Fruit fly (Drosophila melanogaster): ENCODE data around the gene Task6.

The Task6 gene

DNA sequence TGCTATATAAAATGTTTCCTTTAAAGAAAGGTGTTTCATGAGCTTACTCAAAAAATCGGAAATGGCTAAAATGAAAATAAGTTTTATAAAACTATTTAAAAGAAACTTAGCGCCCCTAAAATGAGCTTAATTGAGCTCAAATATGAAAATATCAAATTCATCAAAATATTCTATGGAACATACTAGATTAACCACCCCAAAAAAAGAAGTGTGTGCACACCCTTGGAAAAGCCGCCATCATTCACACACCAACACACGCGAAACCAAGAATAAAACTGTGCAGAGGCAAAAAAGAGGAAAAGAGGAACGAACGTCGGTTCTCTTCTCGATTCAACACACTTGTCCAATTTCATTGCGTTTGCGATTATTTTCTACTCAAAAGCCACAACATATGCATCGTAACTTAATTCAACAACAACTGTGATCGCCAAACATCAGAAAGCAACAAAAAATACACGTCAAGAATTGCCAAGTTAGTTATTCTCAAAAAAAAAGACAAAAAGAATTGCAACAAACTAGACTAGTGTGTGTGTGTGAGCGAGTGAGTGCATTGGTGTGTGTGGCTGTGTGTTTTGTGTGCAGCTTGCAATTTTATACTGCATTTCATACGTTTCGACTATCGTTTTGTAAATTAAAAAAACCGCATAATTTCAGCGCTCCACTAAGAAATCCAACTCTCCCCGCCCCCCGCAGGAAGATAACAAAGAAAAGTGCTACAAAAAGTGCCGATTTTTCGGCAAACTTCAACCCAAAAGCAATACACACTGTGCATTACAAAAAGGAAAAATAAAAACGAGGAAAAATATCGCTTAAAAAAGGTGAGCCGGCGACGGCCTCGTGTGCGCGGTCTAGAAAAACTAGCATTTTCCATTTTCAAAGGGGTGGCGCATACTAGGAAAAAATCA, 27.4 kb downstream of the Task6 start, which contains the start of gene rin (continued):
- no peak for TF ChIP-seq trh (GFP tag; optimal IDR thresholded peaks at IDR 0.05)
- no peak for TF ChIP-seq CG4820 (GFP tag; optimal IDR thresholded peaks at IDR 0.05)
- no peak for TF ChIP-seq Sox100B (GFP tag; optimal IDR thresholded peaks at IDR 0.05)
- no peak for TF ChIP-seq ems (GFP tag; optimal IDR thresholded peaks at IDR 0.05)
- TF ChIP-seq CG10267 (tag; optimal IDR thresholded peaks at IDR 0.05), result no peak
- TF ChIP-seq CG14965 (GFP tag; optimal IDR thresholded peaks at IDR 0.05; ENCODE audit: borderline replicate concordance), result no peak
- no peak for TF ChIP-seq CG10147 (GFP tag; optimal IDR thresholded peaks at IDR 0.05)
- TF ChIP-seq Poxn (GFP tag; IDR thresholded peaks at IDR 0.05), result no peak
- peak; percentile 39 for TF ChIP-seq pzg (GFP tag; optimal IDR thresholded peaks at IDR 0.05)
- no peak for TF ChIP-seq Hand (GFP tag; optimal IDR thresholded peaks at IDR 0.05)
- peak; percentile 17 for TF ChIP-seq stwl (tag; optimal IDR thresholded peaks at IDR 0.05)
- no peak for TF ChIP-seq CG14667 (GFP tag; IDR thresholded peaks at IDR 0.05)
- no peak for TF ChIP-seq HLHmδ (GFP tag; optimal IDR thresholded peaks at IDR 0.05)
- no peak for TF ChIP-seq jigr1 (GFP tag; IDR thresholded peaks at IDR 0.05)
- no peak for TF ChIP-seq ci (GFP tag; IDR thresholded peaks at IDR 0.05)
- TF ChIP-seq chn (GFP tag; optimal IDR thresholded peaks at IDR 0.05), result no peak
- TF ChIP-seq CrebB (tag; optimal IDR thresholded peaks at IDR 0.05), result no peak
- no peak for TF ChIP-seq bcd (GFP tag; optimal IDR thresholded peaks at IDR 0.05)
- peak in 1 of 2 experiments; percentile 13 for TF ChIP-seq insv (GFP tag; optimal IDR thresholded peaks at IDR 0.05)
- no peak for TF ChIP-seq CG13894 (tag; optimal IDR thresholded peaks at IDR 0.05)
- TF ChIP-seq CG15696 (tag; optimal IDR thresholded peaks at IDR 0.05), result no peak
- no peak for TF ChIP-seq Dad (GFP tag; optimal IDR thresholded peaks at IDR 0.05)
- TF ChIP-seq gfzf (GFP tag; optimal IDR thresholded peaks at IDR 0.05), result peak; percentile 37
- TF ChIP-seq Ptx1 (GFP tag; IDR thresholded peaks at IDR 0.05), result no peak
- TF ChIP-seq CG32532 (GFP tag; IDR thresholded peaks at IDR 0.05), result no peak
- TF ChIP-seq gro (GFP tag; optimal IDR thresholded peaks at IDR 0.05), result no peak
- no peak for TF ChIP-seq CG5953 (GFP tag; IDR thresholded peaks at IDR 0.05)
- no peak for TF ChIP-seq oc (tag; optimal IDR thresholded peaks at IDR 0.05)
- TF ChIP-seq ato (GFP tag; IDR thresholded peaks at IDR 0.05; ENCODE audit: partially characterized antibody), result no peak
- no peak for TF ChIP-seq CHES-1-like (GFP tag; optimal IDR thresholded peaks at IDR 0.05)
- no peak for TF ChIP-seq pita (GFP tag; optimal IDR thresholded peaks at IDR 0.05)
- no peak for TF ChIP-seq lab (GFP tag; optimal IDR thresholded peaks at IDR 0.05)
- no peak for TF ChIP-seq sug (tag; optimal IDR thresholded peaks at IDR 0.05)
- TF ChIP-seq CG7987 (GFP tag; optimal IDR thresholded peaks at IDR 0.05), result no peak
- no peak for TF ChIP-seq HHEX (GFP tag; optimal IDR thresholded peaks at IDR 0.05)
- TF ChIP-seq ro (GFP tag; IDR thresholded peaks at IDR 0.05), result no peak
- no peak for TF ChIP-seq tap (tag; optimal IDR thresholded peaks at IDR 0.05)
- no peak for TF ChIP-seq CG30020 (tag; optimal IDR thresholded peaks at IDR 0.05)
- no peak for TF ChIP-seq tio (GFP tag; optimal IDR thresholded peaks at IDR 0.05)
- TF ChIP-seq Tbp (GFP tag; optimal IDR thresholded peaks at IDR 0.05), result no peak
- peak; percentile 23 for TF ChIP-seq nerfin-1 (tag; optimal IDR thresholded peaks at IDR 0.05)
- TF ChIP-seq CG13296 (GFP tag; optimal IDR thresholded peaks at IDR 0.05), result no peak
- no peak for TF ChIP-seq Sox102F (GFP tag; optimal IDR thresholded peaks at IDR 0.05)
- no peak for TF ChIP-seq CG4424 (GFP tag; optimal IDR thresholded peaks at IDR 0.05)
- no peak for TF ChIP-seq CG2202 (tag; optimal IDR thresholded peaks at IDR 0.05)
- peak; percentile 62 for TF ChIP-seq sens (GFP tag)
- TF ChIP-seq CG14441 (GFP tag; IDR thresholded peaks at IDR 0.05), result no peak
- no peak for TF ChIP-seq NFAT (GFP tag; IDR thresholded peaks at IDR 0.05)
- TF ChIP-seq CG6791 (GFP tag; IDR thresholded peaks at IDR 0.05; ENCODE audit: partially characterized antibody), result no peak; the same call in 2 of the 3 replicates
